Fruit fly (Drosophila melanogaster) whole organism, embryonic: ENCODE measurements around the gene RpL34b.

Experiments used
- Abd-B ChIP-seq: fragments of 200-800 bp; sonication (Bioruptor generic); optimal IDR thresholded peaks from 2 replicates; lab custom pipeline; 2018; ENCODE audit warnings: missing biosample characterization, mild to moderate bottlenecking, missing genetic modification characterization, moderate library complexity
- Atf3 ChIP-seq: fragments of 200-800 bp; sonication (Bioruptor generic); optimal IDR thresholded peaks from 3 replicates; lab custom pipeline; 2016; ENCODE audit warnings: missing biosample characterization, missing genetic modification characterization
- CG10209 ChIP-seq: fragments of 200-800 bp; sonication (Bioruptor generic); optimal IDR thresholded peaks from 3 replicates; lab custom pipeline; 2017; ENCODE audit warnings: missing biosample characterization, mild to moderate bottlenecking, missing genetic modification characterization, missing genetic modification reagents
- CG10366 ChIP-seq: fragments of 200-800 bp; sonication (Bioruptor generic); IDR thresholded peaks from 2 replicates; pipeline ENCODE4 v1.3.6; 2022; ENCODE audit warnings: missing biosample characterization, missing genetic modification characterization
- CG11560 ChIP-seq: fragments of 200-800 bp; sonication (Bioruptor generic); IDR thresholded peaks from 3 replicates; pipeline ENCODE4 v1.3.6; 2022; ENCODE audit warnings: missing biosample characterization, missing genetic modification characterization
- CG14860 ChIP-seq: fragments of 200-800 bp; sonication (Bioruptor generic); IDR thresholded peaks from 3 replicates; pipeline ENCODE4 v1.3.6; 2022; ENCODE audit warnings: missing biosample characterization, missing genetic modification characterization; ENCODE audit not compliant: partially characterized antibody
- CG1529 ChIP-seq: fragments of 200-800 bp; sonication (Bioruptor generic); optimal IDR thresholded peaks from 3 replicates; lab custom pipeline; 2018; ENCODE audit warnings: missing biosample characterization, missing genetic modification characterization
- CG16815 ChIP-seq: fragments of 200-800 bp; sonication (Bioruptor generic); optimal IDR thresholded peaks from 3 replicates; lab custom pipeline; 2017; ENCODE audit warnings: missing biosample characterization, mild to moderate bottlenecking, missing genetic modification characterization
- CG18476 ChIP-seq: fragments of 200-800 bp; sonication (Bioruptor generic); optimal IDR thresholded peaks from 2 replicates; lab custom pipeline; 2016; ENCODE audit warnings: missing biosample characterization, mild to moderate bottlenecking, missing genetic modification characterization
- CG2712 ChIP-seq: fragments of 200-800 bp; optimal IDR thresholded peaks from 3 replicates; lab custom pipeline; 2019; ENCODE audit warnings: missing biosample characterization, mild to moderate bottlenecking, missing genetic modification characterization, moderate library complexity
- CG3065 ChIP-seq: fragments of 200-800 bp; sonication (Bioruptor generic); optimal IDR thresholded peaks from 2 replicates; lab custom pipeline; 2016; ENCODE audit warnings: missing biosample characterization, missing genetic modification characterization
- CG4404 ChIP-seq: fragments of 200-800 bp; sonication (Bioruptor generic); IDR thresholded peaks from 2 replicates; pipeline ENCODE4 v1.3.6; 2022; ENCODE audit warnings: missing biosample characterization, missing genetic modification characterization
- CG4730 ChIP-seq: fragments of 200-800 bp; sonication (Bioruptor generic); IDR thresholded peaks from 2 replicates; pipeline ENCODE4 v1.3.6; 2022; ENCODE audit warnings: missing biosample characterization, missing genetic modification characterization
- CG4820 ChIP-seq: fragments of 200-800 bp; sonication (Bioruptor generic); optimal IDR thresholded peaks from 3 replicates; lab custom pipeline; 2016; ENCODE audit warnings: missing biosample characterization, missing genetic modification characterization
- CG7357 ChIP-seq: fragments of 200-800 bp; sonication (Bioruptor generic); IDR thresholded peaks from 3 replicates; pipeline ENCODE4 v1.3.6; 2022; ENCODE audit warnings: missing biosample characterization, missing genetic modification characterization
- CG7372 ChIP-seq: fragments of 200-800 bp; sonication (Bioruptor generic); IDR thresholded peaks from 2 replicates; pipeline ENCODE4 v1.3.6; 2022; ENCODE audit warnings: missing biosample characterization, missing genetic modification characterization
- CG7987 ChIP-seq: fragments of 200-800 bp; sonication (Bioruptor generic); optimal IDR thresholded peaks from 2 replicates; lab custom pipeline; 2018; ENCODE audit warnings: missing biosample characterization, mild to moderate bottlenecking, missing genetic modification characterization, moderate library complexity
- CG8924 ChIP-seq: fragments of 200-800 bp; optimal IDR thresholded peaks from 3 replicates; lab custom pipeline; 2019; ENCODE audit warnings: missing biosample characterization, mild to moderate bottlenecking, missing genetic modification characterization, moderate library complexity
- Camta ChIP-seq: fragments of 200-800 bp; sonication (Bioruptor generic); optimal IDR thresholded peaks from 2 replicates; lab custom pipeline; 2016; ENCODE audit warnings: missing biosample characterization, missing genetic modification characterization
- Dref ChIP-seq: fragments of 200-800 bp; sonication (Bioruptor generic); IDR thresholded peaks from 2 replicates; pipeline ENCODE4 v1.3.6; 2022; ENCODE audit warnings: missing biosample characterization, missing genetic modification characterization
- HHEX ChIP-seq: fragments of 200-800 bp; sonication (Bioruptor generic); optimal IDR thresholded peaks from 3 replicates; lab custom pipeline; 2017; ENCODE audit warnings: missing biosample characterization, mild to moderate bottlenecking, missing genetic modification characterization, missing genetic modification reagents
- HmgD ChIP-seq: fragments of 200-800 bp; sonication (Bioruptor generic); optimal IDR thresholded peaks from 3 replicates; lab custom pipeline; 2016; ENCODE audit warnings: missing biosample characterization, missing genetic modification characterization
- Hr3 ChIP-seq: fragments of 200-800 bp; sonication (Bioruptor generic); optimal IDR thresholded peaks from 3 replicates; lab custom pipeline; 2016; ENCODE audit warnings: missing biosample characterization, missing genetic modification characterization
- MTF-1 ChIP-seq: fragments of 200-800 bp; sonication (Bioruptor generic); optimal IDR thresholded peaks from 2 replicates; lab custom pipeline; 2018; ENCODE audit warnings: missing biosample characterization, mild to moderate bottlenecking, missing genetic modification characterization, borderline replicate concordance
- Med ChIP-seq: fragments of 200-800 bp; sonication (Bioruptor generic); peaks from one replicate; lab custom pipeline; 2016; ENCODE audit warnings: missing biosample characterization, missing genetic modification characterization, mild to moderate bottlenecking, inconsistent platforms, moderate library complexity
- Myb ChIP-seq: fragments of 200-800 bp; sonication (Bioruptor generic); optimal IDR thresholded peaks from 2 replicates; lab custom pipeline; 2016; ENCODE audit warnings: missing biosample characterization, missing genetic modification characterization
- Oaz ChIP-seq: fragments of 200-800 bp; sonication (Bioruptor generic); IDR thresholded peaks from 2 replicates; pipeline ENCODE4 v1.3.6; 2022; ENCODE audit warnings: missing biosample characterization, missing genetic modification characterization
- Optix ChIP-seq: fragments of 200-800 bp; sonication (Bioruptor generic); IDR thresholded peaks from 3 replicates; pipeline ENCODE4 v1.3.6; 2022; ENCODE audit warnings: missing biosample characterization, missing genetic modification characterization
- PHDP ChIP-seq: fragments of 200-800 bp; sonication (Bioruptor generic); optimal IDR thresholded peaks from 3 replicates; lab custom pipeline; 2018; ENCODE audit warnings: missing biosample characterization, mild to moderate bottlenecking, missing genetic modification characterization, moderate library complexity
- Ssrp ChIP-seq: fragments of 200-800 bp; sonication (Bioruptor generic); optimal IDR thresholded peaks from 2 replicates; lab custom pipeline; 2018; ENCODE audit warnings: missing biosample characterization, mild to moderate bottlenecking, missing genetic modification characterization, moderate library complexity
- Trl ChIP-seq, 3 experiments: fragments of >200 bp in 2 of 3; fragments of 200-800 bp in 1 of 3; sonication (Bioruptor generic) in 1 of 3; optimal IDR thresholded peaks; 2 replicates in 1 of 3; 3 replicates in 2 of 3; lab custom pipeline; 2016 to 2017; ENCODE audit warnings: missing biosample characterization in 1 of 3, missing genetic modification characterization in 1 of 3
- abd-A ChIP-seq: fragments of 200-800 bp; sonication (Bioruptor generic); optimal IDR thresholded peaks from 3 replicates; lab custom pipeline; 2019; ENCODE audit warnings: missing biosample characterization, mild to moderate bottlenecking, missing genetic modification characterization, moderate library complexity
- ap ChIP-seq: fragments of 200-800 bp; sonication (Bioruptor generic); IDR thresholded peaks from 2 replicates; pipeline ENCODE4 v1.3.6; 2022; ENCODE audit warnings: missing biosample characterization, missing genetic modification characterization
- chif ChIP-seq, 2 experiments: fragments of 200-800 bp; sonication (Bioruptor generic); optimal IDR thresholded peaks; 3 replicates each; lab custom pipeline; 2016; ENCODE audit warnings: missing biosample characterization in 2 of 2, missing genetic modification characterization in 2 of 2
- dpn ChIP-seq, 2 experiments: fragments of 200-800 bp; sonication (Bioruptor generic); optimal IDR thresholded peaks; 3 replicates each; lab custom pipeline; 2016; ENCODE audit warnings: missing biosample characterization in 2 of 2, missing genetic modification characterization in 2 of 2
- grau ChIP-seq: fragments of 200-800 bp; optimal IDR thresholded peaks from 3 replicates; lab custom pipeline; 2019; ENCODE audit warnings: missing biosample characterization, mild to moderate bottlenecking, missing genetic modification characterization, moderate library complexity
- lola ChIP-seq, 3 experiments: fragments of >200 bp in 2 of 3; fragments of 200-800 bp in 1 of 3; sonication (Bioruptor generic) in 1 of 3; optimal IDR thresholded peaks; 2 replicates each; lab custom pipeline; 2017 to 2019; ENCODE audit warnings: missing biosample characterization in 3 of 3, missing genetic modification characterization in 3 of 3, mild to moderate bottlenecking in 1 of 3, moderate library complexity in 1 of 3
- nom ChIP-seq: fragments of 200-800 bp; sonication (Bioruptor generic); optimal IDR thresholded peaks from 2 replicates; lab custom pipeline; 2017; ENCODE audit warnings: missing biosample characterization, missing genetic modification characterization, mild to moderate bottlenecking, moderate library complexity, missing genetic modification reagents
- pan ChIP-seq, 4 experiments: fragments of >200 bp in 3 of 4; fragments of 200-800 bp in 1 of 4; sonication (Bioruptor generic) in 1 of 4; optimal IDR thresholded peaks in 3 of 4; IDR thresholded peaks in 1 of 4; 2 replicates each; pipeline versions ENCODE4 v1.3.6 to Lab custom; 2017 to 2022; ENCODE audit warnings: missing biosample characterization in 2 of 4, missing genetic modification characterization in 2 of 4, mixed read lengths in 1 of 4
- row ChIP-seq: fragments of 200-800 bp; sonication (Bioruptor generic); IDR thresholded peaks from 3 replicates; pipeline ENCODE4 v1.3.6; 2022; ENCODE audit warnings: missing biosample characterization, missing genetic modification characterization
- salm ChIP-seq: fragments of 200-800 bp; sonication (Bioruptor generic); optimal IDR thresholded peaks from 2 replicates; lab custom pipeline; 2018; ENCODE audit warnings: missing biosample characterization, mild to moderate bottlenecking, missing genetic modification characterization
- scrt ChIP-seq: fragments of 200-800 bp; sonication (Bioruptor generic); optimal IDR thresholded peaks from 2 replicates; lab custom pipeline; 2018; ENCODE audit warnings: missing biosample characterization, mild to moderate bottlenecking, missing genetic modification characterization, moderate library complexity
- sisA ChIP-seq: fragments of 200-800 bp; sonication (Bioruptor generic); IDR thresholded peaks from 2 replicates; pipeline ENCODE4 v1.3.6; 2022; ENCODE audit warnings: missing biosample characterization, missing genetic modification characterization
- ssp ChIP-seq: fragments of 200-800 bp; sonication (Bioruptor generic); IDR thresholded peaks from 2 replicates; pipeline ENCODE4 v1.3.6; 2022; ENCODE audit warnings: missing biosample characterization, missing genetic modification characterization
- stc ChIP-seq: fragments of 200-800 bp; sonication (Bioruptor generic); IDR thresholded peaks from 2 replicates; pipeline ENCODE4 v1.3.6; 2022; ENCODE audit warnings: missing biosample characterization, missing genetic modification characterization
- tll ChIP-seq, 2 experiments: fragments of 200-800 bp in 1 of 2; fragments of >200 bp in 1 of 2; sonication (Bioruptor generic) in 1 of 2; optimal IDR thresholded peaks; 2 replicates each; lab custom pipeline; 2017 to 2019; ENCODE audit warnings: missing biosample characterization in 2 of 2, missing genetic modification characterization in 2 of 2, mild to moderate bottlenecking in 1 of 2, moderate library complexity in 1 of 2
- vvl ChIP-seq: fragments of 200-800 bp; sonication (Bioruptor generic); IDR thresholded peaks from 2 replicates; pipeline ENCODE4 v1.3.6; 2022; ENCODE audit warnings: missing biosample characterization, missing genetic modification characterization
- wor ChIP-seq: fragments of 200-800 bp; sonication (Bioruptor generic); IDR thresholded peaks from 2 replicates; pipeline ENCODE4 v1.3.6; 2022; ENCODE audit warnings: missing biosample characterization, missing genetic modification characterization
- zf30C ChIP-seq: fragments of 200-800 bp; sonication (Bioruptor generic); optimal IDR thresholded peaks from 3 replicates; lab custom pipeline; 2018; ENCODE audit warnings: missing biosample characterization, mild to moderate bottlenecking, missing genetic modification characterization

RpL34b gene

dm6 chr3R:9404104-9404512, 3.1 kb upstream of the RpL34b start, which contains the start of the genes CG9356, BBIP1 and CG8135 (continued):
- TF ChIP-seq CG14860 (GFP tag; lab: Robert Waterston, UW) (no peak), tll (GFP tag; optimal IDR thresholded peaks at IDR 0.05; lab: Kevin White, UChicago) (peak in 1 of 2 experiments; percentile 72), Med (GFP tag; lab: Kevin White, UChicago) (peak; percentile 97), chif (GFP tag; optimal IDR thresholded peaks at IDR 0.05; lab: Kevin White, UChicago) (peak; percentile 81 to 83), Trl (optimal IDR thresholded peaks at IDR 0.05; lab: Kevin White, UChicago) (no peak), Trl (GFP tag; optimal IDR thresholded peaks at IDR 0.05; lab: Kevin White, UChicago) (peak; percentile 84), Oaz (GFP tag; lab: Robert Waterston, UW) (no peak), CG7372 (GFP tag; lab: Robert Waterston, UW) (peak; percentile 44), abd-A (no peak), CG7987 (GFP tag; lab: Kevin White, UChicago) (peak; percentile 23), CG11560 (tag; lab: Robert Waterston, UW) (no peak), CG16815 (GFP tag; lab: Kevin White, UChicago) (peak; percentile 21), CG2712 (tag; lab: Kevin White, UChicago) (peak; percentile 79), PHDP (peak; percentile 73), CG4820 (GFP tag; lab: Kevin White, UChicago) (peak; percentile 65), CG18476 (GFP tag; lab: Kevin White, UChicago) (peak; percentile 71), wor (GFP tag; lab: Robert Waterston, UW) (peak; percentile 35; the same call in 1 of the 2 replicates), HHEX (GFP tag; lab: Kevin White, UChicago) (peak; percentile 59), ssp (GFP tag; lab: Robert Waterston, UW) (no peak), Atf3 (GFP tag; lab: Kevin White, UChicago) (peak; percentile 63), CG10209 (GFP tag; lab: Kevin White, UChicago) (peak; percentile 52), salm (tag; lab: Kevin White, UChicago) (peak; percentile 47), Myb (GFP tag; lab: Kevin White, UChicago) (peak; percentile 69), Ssrp (tag; lab: Kevin White, UChicago) (peak; percentile 45), dpn (GFP tag; optimal IDR thresholded peaks at IDR 0.05; lab: Kevin White, UChicago) (peak; percentile 78 to 89), Optix (GFP tag; lab: Robert Waterston, UW) (peak; percentile 41; the same call in 1 of the 3 replicates), CG10366 (GFP tag; lab: Robert Waterston, UW) (peak; percentile 73), Camta (peak; percentile 71), CG1529 (GFP tag; lab: Kevin White, UChicago) (no peak), CG7357 (peak; percentile 29; the same call in 1 of the 3 replicates), ap (no peak), zf30C (GFP tag; lab: Kevin White, UChicago) (no peak), CG3065 (GFP tag; lab: Kevin White, UChicago) (peak; percentile 64), CG4404 (GFP tag; lab: Robert Waterston, UW) (peak; percentile 37; the same call in 1 of the 2 replicates), nom (peak; percentile 44), sisA (GFP tag; lab: Robert Waterston, UW) (peak; percentile 71), row (GFP tag; lab: Robert Waterston, UW) (peak; percentile 67), scrt (no peak), MTF-1 (GFP tag; lab: Kevin White, UChicago) (peak; percentile 39), stc (GFP tag; lab: Robert Waterston, UW) (peak; percentile 41; the same call in 1 of the 2 replicates), pan (optimal IDR thresholded peaks at IDR 0.05; lab: Kevin White, UChicago) (no peak), pan (GFP tag; optimal IDR thresholded peaks at IDR 0.05 in 1 of 2, IDR thresholded peaks at IDR 0.05 in 1 of 2) (peak in 1 of 2 experiments; percentile 80), CG8924 (peak; percentile 71), Dref (GFP tag; lab: Robert Waterston, UW) (peak; percentile 43), lola (GFP tag; optimal IDR thresholded peaks at IDR 0.05; lab: Kevin White, UChicago) (peak in 1 of 3 experiments; percentile 55), vvl (GFP tag; lab: Robert Waterston, UW) (peak; percentile 87), grau (tag; lab: Kevin White, UChicago) (peak; percentile 66), Hr3 (GFP tag; lab: Kevin White, UChicago) (peak; percentile 75), Abd-B (GFP tag; lab: Kevin White, UChicago) (peak; percentile 61), HmgD (peak; percentile 71), CG4730 (GFP tag; lab: Robert Waterston, UW) (0 out of 2 replicates have a peak, but pooled peaks have one; percentile 36)
